Worm (Caenorhabditis elegans): Measurements from ENCODE around the gene C25G4.3.

C25G4.3 gene

ce11 chrIV:12404137-12404536 is 41.5 kb downstream of the C25G4.3 start, which contains the start of gene gex-3 (continued):
- TF ChIP-seq F10B5.3 (tag; optimal IDR thresholded peaks at IDR 0.05) (no peak), aly-2 (tag; optimal IDR thresholded peaks at IDR 0.05) (no peak), nhr-10 (tag; optimal IDR thresholded peaks at IDR 0.05) (no peak), ceh-32 (tag; optimal IDR thresholded peaks at IDR 0.05; ENCODE audit: poor library complexity) (no peak), zfp-2 (tag; optimal IDR thresholded peaks at IDR 0.05) (no peak), tra-1 (GFP tag; IDR thresholded peaks at IDR 0.05) (no peak), F26F4.8 (GFP tag; conservative IDR thresholded peaks at IDR 0.05) (no peak), ceh-44 (GFP tag; IDR thresholded peaks at IDR 0.05) (no peak), fkh-10 (GFP tag; optimal IDR thresholded peaks at IDR 0.05) (peak; percentile 85), snpc-1.2 (GFP tag; IDR thresholded peaks at IDR 0.05) (peak; percentile 77), F49E8.2 (tag; optimal IDR thresholded peaks at IDR 0.05; ENCODE audit: borderline replicate concordance) (peak; percentile 31), ZK337.2 (GFP tag; IDR thresholded peaks at IDR 0.05) (no peak), arid-1 (GFP tag; conservative IDR thresholded peaks at IDR 0.05) (no peak), ctbp-1 (GFP tag; IDR thresholded peaks at IDR 0.05) (no peak), R02D3.7 (tag; optimal IDR thresholded peaks at IDR 0.05) (no peak), php-3 (GFP tag; IDR thresholded peaks at IDR 0.05) (no peak), lim-7 (GFP tag; IDR thresholded peaks at IDR 0.05) (no peak), pqm-1 (tag; optimal IDR thresholded peaks at IDR 0.05) (no peak), nhr-237 (tag; optimal IDR thresholded peaks at IDR 0.05) (no peak), Y105C5A.15 (GFP tag; IDR thresholded peaks at IDR 0.05) (no peak), lin-13 (GFP tag; optimal IDR thresholded peaks at IDR 0.05) (peak; percentile 87), F44E2.7 (GFP tag; IDR thresholded peaks at IDR 0.05) (no peak), F37D6.2 (tag; optimal IDR thresholded peaks at IDR 0.05) (no peak), ceh-82 (tag; optimal IDR thresholded peaks at IDR 0.05) (no peak), aha-1 (tag) (peak; percentile 98), mxl-3 (GFP tag; optimal IDR thresholded peaks at IDR 0.05) (peak; percentile 28), nhr-42 (GFP tag; IDR thresholded peaks at IDR 0.05) (no peak), nhr-41 (GFP tag; IDR thresholded peaks at IDR 0.05) (no peak), Y5F2A.4 (GFP tag; optimal IDR thresholded peaks at IDR 0.05) (no peak), mes-2 (tag; optimal IDR thresholded peaks at IDR 0.05; ENCODE audit: poor library complexity, severe bottlenecking) (peak; percentile 92)

- TF ChIP-seq mxl-3 (GFP tag; optimal IDR thresholded peaks at IDR 0.05) (peak; percentile 55), hlh-11 (tag; optimal IDR thresholded peaks at IDR 0.05) (peak; percentile 40), nhr-28 (tag; optimal IDR thresholded peaks at IDR 0.05) (peak; percentile 32), hlh-30 (tag; optimal IDR thresholded peaks at IDR 0.05; ENCODE audit: insufficient read depth) (peak; percentile 19), aha-1 (tag) (peak; percentile 95), egl-43 (GFP tag; IDR thresholded peaks at IDR 0.05) (no peak), skn-1 (tag; optimal IDR thresholded peaks at IDR 0.05) (no peak)
These were observed 42.2 kb downstream of the C25G4.3 start for ce11 chrIV:12403440-12403839.

ce11 chrIV:12399983-12400382 is 45.7 kb downstream of the C25G4.3 start:
- no peak for TF ChIP-seq set-16 (GFP tag; IDR thresholded peaks at IDR 0.05)
- TF ChIP-seq fos-1 (tag; optimal IDR thresholded peaks at IDR 0.05) = no peak
- TF ChIP-seq mxl-3 (GFP tag; optimal IDR thresholded peaks at IDR 0.05) = peak; percentile 11
- peak; percentile 11 for TF ChIP-seq nhr-28 (tag; optimal IDR thresholded peaks at IDR 0.05)
- peak; percentile 65 for TF ChIP-seq php-3 (GFP tag; IDR thresholded peaks at IDR 0.05)
- peak; percentile 83 for TF ChIP-seq dve-1 (tag; optimal IDR thresholded peaks at IDR 0.05; ENCODE audit: insufficient read depth)
- TF ChIP-seq T20F7.1 (GFP tag; optimal IDR thresholded peaks at IDR 0.05) = peak; percentile 47
- TF ChIP-seq lsy-2 (tag; optimal IDR thresholded peaks at IDR 0.05) = peak in 1 of 2 experiments; percentile 17
- peak; percentile 95 for TF ChIP-seq dmd-6 (GFP tag; IDR thresholded peaks at IDR 0.05)
- peak; percentile 24; the same call in 1 of the 2 replicates for TF ChIP-seq ceh-20 (GFP tag; IDR thresholded peaks at IDR 0.05)
- no peak for TF ChIP-seq nhr-11 (tag; optimal IDR thresholded peaks at IDR 0.05)
- no peak for TF ChIP-seq nhr-76 (tag; optimal IDR thresholded peaks at IDR 0.05)
- TF ChIP-seq cey-2 (tag; optimal IDR thresholded peaks at IDR 0.05; ENCODE audit: borderline replicate concordance, insufficient read depth) = peak; percentile 55
- no peak for TF ChIP-seq D1046.2 (GFP tag; IDR thresholded peaks at IDR 0.05)
- peak; percentile 50 for TF ChIP-seq ztf-7 (tag; optimal IDR thresholded peaks at IDR 0.05)
- peak; percentile 38 for TF ChIP-seq nhr-48 (tag; optimal IDR thresholded peaks at IDR 0.05)
- no peak for TF ChIP-seq F10B5.3 (tag; optimal IDR thresholded peaks at IDR 0.05)
- peak; percentile 38; the same call in 1 of the 2 replicates for TF ChIP-seq lin-1 (GFP tag; IDR thresholded peaks at IDR 0.05)
- peak; percentile 86 for TF ChIP-seq tra-1 (GFP tag; IDR thresholded peaks at IDR 0.05)
- TF ChIP-seq pqm-1 (tag; optimal IDR thresholded peaks at IDR 0.05) = peak; percentile 80
